Fruit fly (Drosophila melanogaster): ENCODE measurements around the gene Fit1.

Gene Fit1

DNA sequence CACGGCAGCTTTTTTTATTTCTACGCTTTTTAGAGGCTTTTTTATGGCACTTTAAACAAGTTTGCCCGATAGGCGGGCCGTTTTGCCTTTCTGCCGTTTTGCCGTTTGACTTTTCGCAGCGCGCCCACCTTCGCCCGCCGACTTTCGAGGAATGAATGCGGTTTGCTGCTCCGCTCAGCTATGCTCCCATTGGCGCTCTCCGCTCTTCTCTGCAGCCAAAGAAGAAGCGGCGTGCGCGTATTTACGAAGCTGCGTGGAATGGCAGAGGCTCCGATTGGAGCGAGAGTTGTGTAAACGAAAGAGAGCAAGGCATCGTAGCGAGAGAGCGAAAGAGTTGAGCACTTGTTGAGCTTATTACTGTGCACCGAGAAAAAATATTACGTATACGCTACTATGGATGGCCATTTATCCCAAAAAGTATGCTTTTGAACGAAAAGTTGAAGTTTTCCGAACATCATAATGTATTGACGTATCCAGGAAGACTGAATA is 31.8 kb upstream of the Fit1 start, which contains the start of gene wit (continued):
- TF ChIP-seq CG8924 (tag; optimal IDR thresholded peaks at IDR 0.05) (no peak), CG4424 (GFP tag; optimal IDR thresholded peaks at IDR 0.05) (no peak), sens (GFP tag) (peak; percentile 65), tin (GFP tag; optimal IDR thresholded peaks at IDR 0.05) (no peak), Drgx (GFP tag; IDR thresholded peaks at IDR 0.05) (peak; percentile 48; the same call in 1 of the 2 replicates), nom (GFP tag; optimal IDR thresholded peaks at IDR 0.05) (peak; percentile 84), D19B (GFP tag; optimal IDR thresholded peaks at IDR 0.05) (no peak), ATbp (GFP tag; optimal IDR thresholded peaks at IDR 0.05) (peak; percentile 19), CG15696 (tag; optimal IDR thresholded peaks at IDR 0.05) (no peak), Hr39 (optimal IDR thresholded peaks at IDR 0.05) (no peak), oc (tag; optimal IDR thresholded peaks at IDR 0.05) (no peak), fd64A (GFP tag; optimal IDR thresholded peaks at IDR 0.05) (no peak), dan (GFP tag; IDR thresholded peaks at IDR 0.05) (no peak), cg (GFP tag; optimal IDR thresholded peaks at IDR 0.05) (no peak), Hr78 (GFP tag; optimal IDR thresholded peaks at IDR 0.05) (no peak), Hey (tag; optimal IDR thresholded peaks at IDR 0.05) (no peak), CG3065 (GFP tag; optimal IDR thresholded peaks at IDR 0.05) (no peak), Aef1 (GFP tag; IDR thresholded peaks at IDR 0.05) (no peak), CG9876 (GFP tag; optimal IDR thresholded peaks at IDR 0.05) (no peak), gem (tag; optimal IDR thresholded peaks at IDR 0.05) (peak; percentile 18), Ada2b (GFP tag; IDR thresholded peaks at IDR 0.05) (no peak), Spps (tag; optimal IDR thresholded peaks at IDR 0.05) (no peak), bcd (GFP tag; optimal IDR thresholded peaks at IDR 0.05) (no peak), ind (GFP tag; optimal IDR thresholded peaks at IDR 0.05) (no peak), CG7839 (tag; optimal IDR thresholded peaks at IDR 0.05) (no peak), ash1 (GFP tag; optimal IDR thresholded peaks at IDR 0.05) (no peak), CG10321 (GFP tag; IDR thresholded peaks at IDR 0.05) (no peak), zen (tag; optimal IDR thresholded peaks at IDR 0.05) (no peak), CG8089 (GFP tag; optimal IDR thresholded peaks at IDR 0.05) (no peak), chif (GFP tag; optimal IDR thresholded peaks at IDR 0.05) (no peak), CG14710 (tag; optimal IDR thresholded peaks at IDR 0.05) (no peak), CG1603 (tag; optimal IDR thresholded peaks at IDR 0.05) (no peak), mirr (GFP tag; optimal IDR thresholded peaks at IDR 0.05) (peak; percentile 27), Nf-YB (GFP tag; optimal IDR thresholded peaks at IDR 0.05) (peak; percentile 41), vvl (GFP tag; IDR thresholded peaks at IDR 0.05) (no peak; the same call in 1 of the 2 replicates), fu2 (GFP tag; optimal IDR thresholded peaks at IDR 0.05) (no peak), phol (tag; optimal IDR thresholded peaks at IDR 0.05) (no peak), CG3163 (GFP tag; optimal IDR thresholded peaks at IDR 0.05) (peak; percentile 87), CG8944 (GFP tag; optimal IDR thresholded peaks at IDR 0.05) (no peak), eyg (GFP tag; optimal IDR thresholded peaks at IDR 0.05) (peak; percentile 41), caup (GFP tag; optimal IDR thresholded peaks at IDR 0.05; ENCODE audit: severe bottlenecking) (no peak), CG9797 (GFP tag; optimal IDR thresholded peaks at IDR 0.05) (no peak), CG13894 (tag; optimal IDR thresholded peaks at IDR 0.05) (no peak), CG11504 (tag; optimal IDR thresholded peaks at IDR 0.05) (no peak), Nf-YA (GFP tag; IDR thresholded peaks at IDR 0.05) (no peak), CG17612 (GFP tag; IDR thresholded peaks at IDR 0.05) (no peak), CG11696 (GFP tag; IDR thresholded peaks at IDR 0.05) (no peak), Asciz (GFP tag; optimal IDR thresholded peaks at IDR 0.05) (no peak), CG34376 (GFP tag; optimal IDR thresholded peaks at IDR 0.05) (peak; percentile 43), exex (tag; optimal IDR thresholded peaks at IDR 0.05) (no peak), CG18011 (GFP tag; optimal IDR thresholded peaks at IDR 0.05) (no peak)
